Worm (Caenorhabditis elegans) whole organism, early embryonic: Measurements from ENCODE around the gene T25D1.2.

Experiments
- B0310.2 ChIP-seq: sonication (generic microtip); optimal IDR thresholded peaks from 2 replicates; lab custom pipeline; 2016; ENCODE audit warnings: mild to moderate bottlenecking, missing genetic modification characterization, missing compliant biosample characterization
- F13C5.2 ChIP-seq: sonication (generic microtip); optimal IDR thresholded peaks from 2 replicates; lab custom pipeline; 2017; ENCODE audit warnings: mild to moderate bottlenecking, missing genetic modification characterization, inconsistent platforms, missing compliant biosample characterization
- aly-1 ChIP-seq: sonication (generic microtip); optimal IDR thresholded peaks from 2 replicates; lab custom pipeline; 2016; ENCODE audit warnings: missing genetic modification characterization, missing compliant biosample characterization
- ama-1 ChIP-seq: fragments of 150-350 bp; optimal IDR thresholded peaks from 2 replicates; lab custom pipeline; 2014
- ceh-13 ChIP-seq: fragments of 200-800 bp; sonication (Bioruptor generic); optimal IDR thresholded peaks from 2 replicates; lab custom pipeline; 2018; ENCODE audit warnings: mild to moderate bottlenecking, missing genetic modification characterization, missing compliant biosample characterization
- ceh-36 ChIP-seq: sonication (generic microtip); optimal IDR thresholded peaks from 2 replicates; lab custom pipeline; 2016; ENCODE audit warnings: missing genetic modification characterization, inconsistent platforms, missing compliant biosample characterization
- ets-7 ChIP-seq: sonication (generic microtip); optimal IDR thresholded peaks from 2 replicates; lab custom pipeline; 2016; ENCODE audit warnings: missing genotype, missing genetic modification characterization, missing compliant biosample characterization
- flt-1 ChIP-seq: fragments of 200-800 bp; sonication (Bioruptor generic); IDR thresholded peaks from 2 replicates; pipeline ENCODE4 v1.3.6; 2022; ENCODE audit warnings: missing genetic modification characterization, missing compliant biosample characterization
- hmbx-1 ChIP-seq: sonication (generic microtip); optimal IDR thresholded peaks from 2 replicates; lab custom pipeline; 2016; ENCODE audit warnings: mild to moderate bottlenecking, missing genetic modification characterization, missing compliant biosample characterization
- hmg-4 ChIP-seq: fragments of 200-800 bp; sonication (Bioruptor generic); optimal IDR thresholded peaks from 2 replicates; lab custom pipeline; 2018; ENCODE audit warnings: mild to moderate bottlenecking, missing genetic modification characterization, missing compliant biosample characterization
- hnd-1 ChIP-seq: sonication (generic microtip); optimal IDR thresholded peaks from 2 replicates; lab custom pipeline; 2016; ENCODE audit warnings: missing genetic modification characterization, missing compliant biosample characterization
- pes-1 ChIP-seq: fragments of 200-800 bp; sonication (Bioruptor generic); IDR thresholded peaks from 2 replicates; pipeline ENCODE4 v1.3.6; 2022; ENCODE audit warnings: missing genetic modification reagents, missing genetic modification characterization, missing compliant biosample characterization
- scrt-1 ChIP-seq: fragments of 200-800 bp; sonication (Bioruptor generic); IDR thresholded peaks from 2 replicates; pipeline ENCODE4 v1.3.6; 2022; ENCODE audit warnings: missing genetic modification characterization, missing compliant biosample characterization
- sea-1 ChIP-seq: fragments of 200-800 bp; sonication (Bioruptor generic); conservative IDR thresholded peaks from 2 replicates; pipeline ENCODE4 v1.3.6; 2022; ENCODE audit warnings: missing genetic modification characterization, missing compliant biosample characterization
- tbx-11 ChIP-seq: fragments of 200-800 bp; sonication (Bioruptor generic); IDR thresholded peaks from 2 replicates; pipeline ENCODE4 v1.3.6; 2022; ENCODE audit warnings: missing genetic modification characterization, missing compliant biosample characterization
- tbx-37 ChIP-seq: fragments of 200-800 bp; sonication (Bioruptor generic); conservative IDR thresholded peaks from 2 replicates; pipeline ENCODE4 v1.3.6; 2022; ENCODE audit warnings: missing genetic modification reagents, missing genetic modification characterization, missing compliant biosample characterization
- tra-4 ChIP-seq: sonication (generic microtip); optimal IDR thresholded peaks from 2 replicates; lab custom pipeline; 2017; ENCODE audit warnings: missing genetic modification characterization, missing compliant biosample characterization

The T25D1.2 gene

ce11 chrX:16560895-16561294 is 45.5 kb downstream of the T25D1.2 start:
- no peak for TF ChIP-seq ceh-13

- peak; percentile 37 for TF ChIP-seq hmg-4 (GFP tag; lab: Kevin White, UChicago)
- TF ChIP-seq hmbx-1 (tag; lab: Kevin White, UChicago): no peak
- TF ChIP-seq pes-1 (GFP tag; lab: Robert Waterston, UW): peak; percentile 53; the same call in 1 of the 2 replicates
Observed at ce11 chrX:16564515-16565285, 49.3 kb downstream of the T25D1.2 start.

DNA sequence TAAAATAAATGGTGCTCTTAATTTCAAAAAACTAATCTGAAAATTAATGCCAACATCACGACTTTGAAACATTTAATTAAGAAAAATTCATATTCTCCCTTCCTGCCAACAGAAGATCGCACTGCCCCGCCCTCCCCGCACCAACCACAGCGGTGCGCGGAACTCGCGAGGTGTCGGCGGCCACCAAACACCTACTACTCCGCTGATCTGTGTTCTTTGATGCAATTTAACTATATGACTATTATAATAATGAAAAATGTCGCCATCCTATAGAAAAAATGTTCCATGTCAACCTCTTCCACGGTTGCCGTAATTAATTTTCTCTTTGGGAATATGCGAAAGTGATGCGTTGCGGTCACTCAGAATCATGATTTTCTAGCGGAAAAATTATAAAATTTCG is 50.4 kb downstream of the T25D1.2 start:
- TF ChIP-seq F13C5.2 (tag; lab: Kevin White, UChicago) (no peak), tra-4 (tag; lab: Kevin White, UChicago) (no peak), tbx-11 (no peak), hnd-1 (tag; lab: Kevin White, UChicago) (no peak), hmg-4 (GFP tag; lab: Kevin White, UChicago) (no peak)

DNA sequence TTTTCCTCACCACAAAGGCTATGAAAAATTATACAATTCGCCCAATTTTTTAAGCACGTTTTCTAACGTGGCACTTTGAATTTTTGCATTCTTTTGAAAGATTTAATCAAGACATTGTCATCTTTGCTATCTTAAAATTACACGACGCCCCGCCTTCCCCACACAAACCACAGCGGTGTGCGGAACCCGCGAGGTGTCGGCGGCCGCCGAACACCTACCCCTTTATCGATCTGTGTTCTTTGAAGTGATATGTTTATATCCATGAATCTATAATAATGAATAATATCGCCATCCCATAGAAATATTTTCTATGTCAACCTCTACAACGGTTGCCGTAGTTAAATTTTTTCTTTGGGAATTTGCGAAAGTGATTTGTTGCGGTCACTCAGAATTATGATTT is 51.0 kb downstream of the T25D1.2 start:
- no peak for TF ChIP-seq ceh-13
- no peak for TF ChIP-seq aly-1 (tag; lab: Kevin White, UChicago)
- no peak for TF ChIP-seq ceh-36
- TF ChIP-seq F13C5.2 (tag; lab: Kevin White, UChicago): no peak
- no peak for TF ChIP-seq tbx-11
- TF ChIP-seq hnd-1 (tag; lab: Kevin White, UChicago): no peak
- TF ChIP-seq tra-4 (tag; lab: Kevin White, UChicago): no peak
- TF ChIP-seq tbx-37 (GFP tag; lab: Robert Waterston, UW): no peak
- TF ChIP-seq flt-1 (GFP tag; lab: Robert Waterston, UW): no peak
- TF ChIP-seq hmbx-1 (tag; lab: Kevin White, UChicago): no peak
- TF ChIP-seq ama-1: no peak
- no peak for TF ChIP-seq pes-1 (GFP tag; lab: Robert Waterston, UW)
- TF ChIP-seq sea-1 (GFP tag; lab: Robert Waterston, UW): no peak
- no peak for TF ChIP-seq B0310.2 (tag; lab: Kevin White, UChicago)
- no peak for TF ChIP-seq ets-7 (tag; lab: Kevin White, UChicago)
- TF ChIP-seq hmg-4 (GFP tag; lab: Kevin White, UChicago): no peak
- TF ChIP-seq scrt-1: no peak
